Fruit fly (Drosophila melanogaster) Kc167 (cell line): ENCODE data around the gene odd.

Experiments
- Myc ChIP-seq: fragments of >200 bp; optimal IDR thresholded peaks from 2 replicates; lab custom pipeline; 2017; ENCODE audit warnings: missing external identifiers
- Sin3A ChIP-seq: fragments of >200 bp; optimal IDR thresholded peaks from 2 replicates; lab custom pipeline; 2018; ENCODE audit warnings: missing external identifiers
- h ChIP-seq: fragments of >200 bp; optimal IDR thresholded peaks from 3 replicates; lab custom pipeline; 2018; ENCODE audit warnings: missing external identifiers
- insv ChIP-seq: fragments of >200 bp; optimal IDR thresholded peaks from 3 replicates; lab custom pipeline; 2018; ENCODE audit warnings: missing external identifiers
- psq ChIP-seq: fragments of >200 bp; optimal IDR thresholded peaks from 2 replicates; lab custom pipeline; 2017; ENCODE audit warnings: missing external identifiers
- ttk ChIP-seq: sonication (Bioruptor generic); optimal IDR thresholded peaks from 2 replicates; lab custom pipeline; 2017; ENCODE audit warnings: missing external identifiers

odd gene

dm6 chr2L:3633871-3634270 is 27.3 kb upstream of the odd start:
- no peak for TF ChIP-seq psq (lab: Kevin White, UChicago)
- TF ChIP-seq Sin3A, result no peak
- TF ChIP-seq h (lab: Kevin White, UChicago), result no peak
- TF ChIP-seq Myc (lab: Kevin White, UChicago), result no peak
- TF ChIP-seq ttk, result no peak
- TF ChIP-seq insv, result no peak

DNA sequence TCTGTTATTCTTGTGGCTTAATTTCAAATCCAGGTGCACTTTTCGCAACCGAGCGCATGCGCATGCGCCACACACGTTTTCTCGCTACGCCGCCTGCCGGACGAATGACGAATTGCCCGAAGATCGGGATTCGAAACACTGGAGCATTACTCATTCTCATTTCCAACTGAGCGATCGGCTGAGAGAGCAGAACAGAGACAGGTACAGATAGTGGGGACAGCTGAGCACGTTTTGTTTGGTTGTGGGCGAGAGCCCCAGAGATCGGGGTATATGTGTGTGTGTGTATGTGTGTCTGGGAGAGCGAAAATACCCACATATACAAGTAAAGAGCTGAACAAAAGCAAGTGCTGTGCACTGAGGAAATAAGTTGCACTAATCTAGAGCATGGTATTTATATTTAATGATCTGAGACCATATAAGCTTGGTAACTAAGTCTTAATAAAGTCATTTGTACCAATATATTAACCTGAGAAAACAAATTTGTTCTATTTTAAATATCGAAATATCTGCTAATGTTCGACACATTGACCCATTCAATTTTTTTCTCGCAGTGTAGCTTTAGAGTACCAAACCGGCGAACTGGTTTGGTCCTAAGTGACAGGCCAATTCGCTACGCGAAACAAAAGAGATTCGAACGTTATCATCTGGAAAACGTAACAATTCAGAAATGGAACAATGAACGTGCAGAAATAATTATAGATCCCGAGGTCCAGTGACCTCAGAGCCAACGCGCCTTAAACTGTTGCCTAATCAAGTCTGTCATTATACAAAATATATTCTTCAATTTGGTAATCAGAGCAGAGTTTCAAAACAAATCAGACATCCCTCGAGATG is 25.7 kb upstream of the odd start:
- TF ChIP-seq h (lab: Kevin White, UChicago) (no peak), psq (lab: Kevin White, UChicago) (no peak), Sin3A (no peak), ttk (no peak), insv (no peak), Myc (lab: Kevin White, UChicago) (no peak)

- TF ChIP-seq insv (no peak), ttk (no peak), psq (lab: Kevin White, UChicago) (no peak), Sin3A (no peak), Myc (lab: Kevin White, UChicago) (no peak), h (lab: Kevin White, UChicago) (no peak)
Observed at dm6 chr2L:3631262-3632046, 24.9 kb upstream of the odd start.

- TF ChIP-seq h (lab: Kevin White, UChicago), result no peak
- no peak for TF ChIP-seq ttk
- TF ChIP-seq psq (lab: Kevin White, UChicago), result no peak
- no peak for TF ChIP-seq insv
- no peak for TF ChIP-seq Sin3A
- TF ChIP-seq Myc (lab: Kevin White, UChicago), result no peak
Observed at dm6 chr2L:3630763-3631162, 24.2 kb upstream of the odd start.

dm6 chr2L:3629466-3629865 is 22.9 kb upstream of the odd start:
- TF ChIP-seq h (lab: Kevin White, UChicago) (no peak), Sin3A (no peak), ttk (no peak), psq (lab: Kevin White, UChicago) (no peak), insv (no peak), Myc (lab: Kevin White, UChicago) (no peak)

dm6 chr2L:3628819-3629218 is 22.3 kb upstream of the odd start:
- no peak for TF ChIP-seq psq (lab: Kevin White, UChicago)
- TF ChIP-seq h (lab: Kevin White, UChicago), result no peak
- no peak for TF ChIP-seq insv
- no peak for TF ChIP-seq ttk
- no peak for TF ChIP-seq Myc (lab: Kevin White, UChicago)
- no peak for TF ChIP-seq Sin3A

- TF ChIP-seq h (lab: Kevin White, UChicago) (no peak), psq (lab: Kevin White, UChicago) (no peak), insv (no peak), Sin3A (no peak)
Observed at dm6 chr2L:3624784-3625183, 18.2 kb upstream of the odd start.

DNA sequence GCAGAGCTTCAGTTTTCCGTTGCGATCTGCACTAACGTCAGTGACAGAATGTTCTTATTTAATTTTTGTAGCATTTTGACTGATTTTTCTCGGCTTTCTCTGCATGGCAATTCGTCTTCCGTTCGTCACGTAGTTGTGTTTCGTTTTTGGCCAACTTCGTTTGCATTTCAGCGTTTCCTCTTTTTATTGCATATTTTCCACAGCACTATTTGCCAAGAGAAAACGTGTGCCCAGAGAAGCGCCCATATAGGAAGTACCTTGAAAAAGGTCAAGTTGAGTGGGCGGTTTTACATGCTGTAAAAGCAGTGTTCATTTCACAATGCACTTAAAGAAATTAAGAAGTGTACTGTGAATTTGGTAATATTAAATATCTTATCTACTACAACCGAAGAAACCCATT is 15.0 kb upstream of the odd start, which contains the start of gene CG15418:
Gene CG15418, minus strand, starts transcription at position 101 of the 400 bp plus-strand sequence.
- no peak for TF ChIP-seq ttk
- TF ChIP-seq insv, result no peak
- no peak for TF ChIP-seq h (lab: Kevin White, UChicago)
- no peak for TF ChIP-seq Myc (lab: Kevin White, UChicago)
- no peak for TF ChIP-seq psq (lab: Kevin White, UChicago)
- no peak for TF ChIP-seq Sin3A

DNA sequence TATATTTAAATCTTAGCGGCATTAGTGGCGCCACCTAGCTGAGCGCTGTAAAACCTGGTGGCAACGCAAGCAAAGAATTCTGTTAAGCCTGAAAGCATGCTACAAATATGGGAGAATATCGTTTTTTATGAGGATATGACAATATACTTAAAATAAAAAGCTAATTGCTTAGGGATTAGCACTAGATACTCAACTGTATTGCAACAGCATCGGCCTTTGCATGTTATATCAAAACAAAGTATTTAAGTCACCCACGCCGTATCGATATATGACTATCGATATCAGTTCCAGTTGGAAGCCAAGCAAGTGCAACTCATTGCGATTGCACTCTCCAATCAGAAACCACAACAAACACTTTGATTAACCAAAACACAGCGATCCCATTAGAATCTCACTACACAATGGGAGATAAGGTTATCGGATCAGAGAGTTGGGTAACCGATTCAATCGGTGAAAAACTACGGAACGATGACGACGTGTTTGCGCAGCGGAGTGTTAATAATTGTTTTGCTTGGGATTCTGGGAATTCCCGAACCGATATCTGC is 12.3 kb upstream of the odd start, which contains the start of gene Ugt36A1:
Gene Ugt36A1, plus strand, starts transcription at position 280 of the 545 bp plus-strand sequence.
- TF ChIP-seq Myc (lab: Kevin White, UChicago) (no peak), psq (lab: Kevin White, UChicago) (no peak), h (lab: Kevin White, UChicago) (no peak), Sin3A (no peak)

DNA sequence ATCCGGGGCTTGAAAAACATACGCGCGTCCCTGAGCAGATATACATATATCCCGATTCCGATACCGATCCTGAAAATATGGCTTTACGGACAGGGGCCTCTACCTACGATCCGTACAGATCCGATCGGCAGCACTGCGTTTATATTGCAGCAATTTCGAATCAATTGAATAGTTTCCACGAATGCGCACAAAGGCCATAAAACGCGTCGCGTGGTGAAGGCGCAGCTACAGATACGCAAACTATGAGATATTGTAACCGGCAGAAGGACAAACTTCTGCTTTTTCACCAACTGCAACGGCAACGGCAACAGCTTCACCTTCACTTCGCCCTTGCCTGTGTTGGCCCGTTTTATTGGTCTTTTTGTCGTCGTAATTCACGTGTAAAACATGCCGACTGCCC is 8.6 kb upstream of the odd start:
- TF ChIP-seq h (lab: Kevin White, UChicago) (no peak), Sin3A (no peak), psq (lab: Kevin White, UChicago) (no peak), insv (no peak), Myc (lab: Kevin White, UChicago) (no peak), ttk (no peak)

DNA sequence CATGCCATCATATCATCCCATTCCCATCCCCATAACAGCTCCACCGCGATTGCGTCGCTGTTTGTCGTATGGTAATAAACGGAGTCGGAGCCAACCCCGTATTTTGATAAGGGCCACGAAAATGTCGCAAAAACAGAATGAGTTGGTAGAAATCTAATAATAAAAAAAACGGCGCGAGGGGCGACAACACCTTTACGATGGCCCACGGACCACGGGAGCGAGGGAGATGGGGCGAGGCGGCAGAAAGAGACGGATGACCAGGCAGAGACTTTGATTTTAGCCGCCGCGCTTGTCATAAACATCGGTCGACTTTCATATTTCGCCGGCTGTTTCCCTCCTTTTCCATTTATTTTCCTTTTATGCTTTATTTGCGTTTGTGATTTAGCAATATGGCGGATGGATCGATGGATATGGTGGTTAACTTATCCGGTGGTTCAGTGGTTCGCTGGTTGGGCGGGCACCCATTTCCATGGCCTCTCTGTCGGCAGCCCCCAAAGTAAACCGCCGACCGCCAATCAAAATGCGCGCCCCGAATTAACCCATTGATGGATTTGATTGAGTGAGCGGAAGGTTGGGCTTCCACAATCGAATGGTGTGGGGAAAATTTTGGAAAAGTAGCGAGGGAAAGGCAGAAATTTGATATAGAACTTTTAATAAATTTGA is 5.3 kb upstream of the odd start:
- TF ChIP-seq insv (no peak), Sin3A (no peak), psq (lab: Kevin White, UChicago) (no peak), h (lab: Kevin White, UChicago) (no peak), Myc (lab: Kevin White, UChicago) (no peak), ttk (no peak)

DNA sequence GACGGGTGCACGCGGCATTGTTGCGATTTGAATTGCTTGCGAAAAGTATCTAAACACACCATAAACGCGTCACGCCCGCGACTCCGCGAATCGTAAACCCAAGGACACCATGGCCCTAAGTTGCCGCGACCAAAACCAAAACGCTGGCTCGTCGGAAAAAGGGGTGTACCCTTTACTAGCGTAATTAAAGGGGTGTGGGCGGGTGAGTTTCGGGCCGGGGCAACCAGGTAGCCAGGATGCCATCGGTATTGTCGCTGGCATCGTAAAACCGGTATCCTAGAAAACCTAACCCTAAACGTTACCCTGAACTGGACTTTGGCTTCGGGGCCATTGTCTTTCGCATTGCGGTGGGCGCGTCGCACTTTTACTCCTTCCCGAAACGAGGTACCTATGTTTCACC is 4.1 kb upstream of the odd start:
- TF ChIP-seq Sin3A, result no peak
- no peak for TF ChIP-seq ttk
- TF ChIP-seq Myc (lab: Kevin White, UChicago), result no peak
- TF ChIP-seq h (lab: Kevin White, UChicago), result no peak
- TF ChIP-seq psq (lab: Kevin White, UChicago), result no peak
- no peak for TF ChIP-seq insv
